Worm (Caenorhabditis elegans) whole organism, L3 larva: ENCODE data around the gene srx-122.

Source experiments
- ZK546.5 ChIP-seq: sonication (generic microtip); optimal IDR thresholded peaks from 2 replicates; lab custom pipeline; 2017; ENCODE audit warnings: missing biosample characterization, missing genetic modification characterization
- aly-2 ChIP-seq: fragments of 150-350 bp; optimal IDR thresholded peaks from 2 replicates; lab custom pipeline; 2014; ENCODE audit warnings: missing biosample characterization, missing genetic modification characterization
- ama-1 ChIP-seq: fragments of 150-350 bp; optimal IDR thresholded peaks from 2 replicates; lab custom pipeline; 2018
- ceh-16 ChIP-seq: sonication (generic microtip); optimal IDR thresholded peaks from 2 replicates; lab custom pipeline; 2017; ENCODE audit warnings: missing biosample characterization, missing genetic modification characterization
- ceh-28 ChIP-seq: fragments of 150-350 bp; optimal IDR thresholded peaks from 2 replicates; lab custom pipeline; 2014; ENCODE audit warnings: missing biosample characterization, missing genetic modification reagents, missing genetic modification characterization
- ceh-82 ChIP-seq: fragments of 150-350 bp; optimal IDR thresholded peaks from 2 replicates; lab custom pipeline; 2014; ENCODE audit warnings: missing biosample characterization, missing genetic modification characterization
- ceh-9 ChIP-seq: sonication (generic microtip); optimal IDR thresholded peaks from 2 replicates; lab custom pipeline; 2018; ENCODE audit warnings: missing biosample characterization, missing genetic modification characterization
- egl-27 ChIP-seq: sonication (generic microtip); optimal IDR thresholded peaks from 4 replicates; lab custom pipeline; 2017; ENCODE audit warnings: missing biosample characterization, missing genetic modification reagents, missing genetic modification characterization
- egl-5 ChIP-seq: fragments of 150-350 bp; optimal IDR thresholded peaks from 2 replicates; lab custom pipeline; 2017; ENCODE audit warnings: missing biosample characterization, missing genetic modification reagents, missing genetic modification characterization, inconsistent platforms
- elt-1 ChIP-seq: fragments of 150-350 bp; optimal IDR thresholded peaks from 2 replicates; lab custom pipeline; 2014; ENCODE audit warnings: missing biosample characterization, missing genetic modification characterization
- elt-3 ChIP-seq, 3 experiments: fragments of 150-350 bp in 1 of 3; sonication (generic microtip) in 2 of 3; optimal IDR thresholded peaks; 2 replicates in 2 of 3; 4 replicates in 1 of 3; lab custom pipeline; 2014 to 2017; ENCODE audit warnings: missing biosample characterization in 3 of 3, missing genetic modification characterization in 3 of 3
- eor-1 ChIP-seq, 2 experiments: fragments of 150-350 bp; optimal IDR thresholded peaks; 2 replicates each; lab custom pipeline; 2014 to 2018; ENCODE audit warnings: missing biosample characterization in 2 of 2, missing genetic modification characterization in 2 of 2
- fkh-10 ChIP-seq: sonication (generic microtip); optimal IDR thresholded peaks from 2 replicates; lab custom pipeline; 2017; ENCODE audit warnings: missing biosample characterization, missing genetic modification reagents, missing genetic modification characterization
- fos-1 ChIP-seq: fragments of 150-350 bp; optimal IDR thresholded peaks from 2 replicates; lab custom pipeline; 2014; ENCODE audit warnings: missing biosample characterization, missing genetic modification characterization
- lin-15B ChIP-seq: fragments of 150-350 bp; optimal IDR thresholded peaks from 2 replicates; lab custom pipeline; 2014; ENCODE audit warnings: missing biosample characterization, missing genetic modification characterization
- lin-39 ChIP-seq: fragments of 150-350 bp; optimal IDR thresholded peaks from 2 replicates; lab custom pipeline; 2018; ENCODE audit warnings: missing biosample characterization, missing genetic modification reagents, missing genetic modification characterization
- lsy-12 ChIP-seq: sonication (generic microtip); optimal IDR thresholded peaks from 2 replicates; lab custom pipeline; 2016; ENCODE audit warnings: mild to moderate bottlenecking, missing genetic modification characterization, missing compliant biosample characterization
- mdl-1 ChIP-seq: fragments of 150-350 bp; optimal IDR thresholded peaks from 2 replicates; lab custom pipeline; 2014; ENCODE audit warnings: missing biosample characterization, missing genetic modification characterization
- nhr-11 ChIP-seq: fragments of 150-350 bp; optimal IDR thresholded peaks from 2 replicates; lab custom pipeline; 2014; ENCODE audit warnings: missing biosample characterization, missing genetic modification characterization
- nhr-12 ChIP-seq: fragments of 150-350 bp; optimal IDR thresholded peaks from 2 replicates; lab custom pipeline; 2014; ENCODE audit warnings: missing biosample characterization, missing genetic modification characterization
- nhr-23 ChIP-seq: fragments of 150-350 bp; optimal IDR thresholded peaks from 2 replicates; lab custom pipeline; 2014; ENCODE audit warnings: missing biosample characterization, missing genetic modification reagents, missing genetic modification characterization
- nhr-25 ChIP-seq: sonication (generic microtip); optimal IDR thresholded peaks from 2 replicates; lab custom pipeline; 2017; ENCODE audit warnings: missing biosample characterization, missing genetic modification characterization
- nhr-43 ChIP-seq: sonication (generic microtip); optimal IDR thresholded peaks from 2 replicates; lab custom pipeline; 2016; ENCODE audit warnings: mild to moderate bottlenecking, missing genetic modification characterization, missing compliant biosample characterization; ENCODE audit not compliant: poor library complexity, severe bottlenecking
- nhr-67 ChIP-seq: fragments of 150-350 bp; optimal IDR thresholded peaks from 2 replicates; lab custom pipeline; 2014; ENCODE audit warnings: missing biosample characterization, missing genetic modification characterization
- nhr-76 ChIP-seq: fragments of 150-350 bp; sonication (generic microtip); optimal IDR thresholded peaks from 5 replicates; lab custom pipeline; 2014; ENCODE audit warnings: missing biosample characterization, missing genetic modification characterization
- pha-4 ChIP-seq: fragments of 150-350 bp; optimal IDR thresholded peaks from 2 replicates; lab custom pipeline; 2014; ENCODE audit warnings: missing biosample characterization, missing genetic modification reagents, missing genetic modification characterization
- sea-2 ChIP-seq: fragments of 150-350 bp; sonication (generic microtip); optimal IDR thresholded peaks from 4 replicates; lab custom pipeline; 2014; ENCODE audit warnings: missing biosample characterization, missing genetic modification reagents, missing genetic modification characterization
- skn-1 ChIP-seq: fragments of 150-350 bp; optimal IDR thresholded peaks from 2 replicates; lab custom pipeline; 2014; ENCODE audit warnings: missing biosample characterization, missing genetic modification characterization
- snpc-4 ChIP-seq: fragments of 150-350 bp; optimal IDR thresholded peaks from 2 replicates; lab custom pipeline; 2014; ENCODE audit warnings: missing biosample characterization, missing genetic modification characterization
- tbx-2 ChIP-seq: sonication (generic microtip); optimal IDR thresholded peaks from 2 replicates; lab custom pipeline; 2016; ENCODE audit warnings: mild to moderate bottlenecking, missing genetic modification characterization, missing compliant biosample characterization
- unc-39 ChIP-seq: sonication (generic microtip); optimal IDR thresholded peaks from 4 replicates; lab custom pipeline; 2017; ENCODE audit warnings: missing biosample characterization, missing genetic modification characterization
- zag-1 ChIP-seq: fragments of 150-350 bp; optimal IDR thresholded peaks from 2 replicates; lab custom pipeline; 2014; ENCODE audit warnings: missing biosample characterization, missing genetic modification characterization
- ztf-11 ChIP-seq: fragments of 150-350 bp; optimal IDR thresholded peaks from 2 replicates; lab custom pipeline; 2014; ENCODE audit warnings: missing biosample characterization, missing genetic modification characterization
- ztf-4 ChIP-seq: fragments of 150-350 bp; optimal IDR thresholded peaks from 2 replicates; lab custom pipeline; 2014; ENCODE audit warnings: missing biosample characterization, missing genetic modification characterization

Gene srx-122

DNA sequence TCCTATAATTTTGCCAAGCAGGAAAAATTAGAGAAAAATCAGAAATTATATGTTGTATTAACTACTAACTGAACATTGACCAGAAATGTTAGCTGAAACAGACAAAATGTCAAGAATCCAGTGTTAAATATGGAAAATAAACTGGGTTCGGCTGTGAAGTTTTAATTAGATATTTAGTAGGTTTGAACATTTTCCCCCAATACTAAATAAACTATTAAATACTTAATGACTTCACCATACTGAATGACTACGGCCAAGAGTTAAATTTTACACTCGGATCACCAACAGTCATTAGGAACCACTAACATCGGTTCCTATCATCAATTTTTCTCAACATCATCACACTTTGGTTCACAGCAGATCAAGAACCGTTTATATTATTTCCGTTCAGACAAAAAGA, 2.3 kb downstream of the srx-122 start:
- TF ChIP-seq unc-39 (tag; lab: Kevin White, UChicago): no peak
- no peak for TF ChIP-seq nhr-76
- TF ChIP-seq elt-1 (tag; lab: Kevin White, UChicago): no peak
- no peak for TF ChIP-seq ceh-16 (tag; lab: Kevin White, UChicago)
- no peak for TF ChIP-seq ceh-9 (tag; lab: Kevin White, UChicago)
- no peak for TF ChIP-seq ZK546.5 (tag; lab: Kevin White, UChicago)
- no peak for TF ChIP-seq nhr-25 (tag; lab: Kevin White, UChicago)
- TF ChIP-seq egl-5 (tag; lab: Kevin White, UChicago): no peak
- no peak for TF ChIP-seq nhr-23 (tag; lab: Kevin White, UChicago)
- TF ChIP-seq nhr-43: no peak
- no peak for TF ChIP-seq nhr-67
- TF ChIP-seq ceh-82 (tag; lab: Kevin White, UChicago): no peak
- no peak for TF ChIP-seq ama-1 (lab: Kevin White, UChicago)
- TF ChIP-seq tbx-2 (tag; lab: Kevin White, UChicago): no peak
- no peak for TF ChIP-seq pha-4
- no peak for TF ChIP-seq sea-2 (GFP tag; lab: Kevin White, UChicago)
- TF ChIP-seq, all 47 proteins: peak for 0

DNA sequence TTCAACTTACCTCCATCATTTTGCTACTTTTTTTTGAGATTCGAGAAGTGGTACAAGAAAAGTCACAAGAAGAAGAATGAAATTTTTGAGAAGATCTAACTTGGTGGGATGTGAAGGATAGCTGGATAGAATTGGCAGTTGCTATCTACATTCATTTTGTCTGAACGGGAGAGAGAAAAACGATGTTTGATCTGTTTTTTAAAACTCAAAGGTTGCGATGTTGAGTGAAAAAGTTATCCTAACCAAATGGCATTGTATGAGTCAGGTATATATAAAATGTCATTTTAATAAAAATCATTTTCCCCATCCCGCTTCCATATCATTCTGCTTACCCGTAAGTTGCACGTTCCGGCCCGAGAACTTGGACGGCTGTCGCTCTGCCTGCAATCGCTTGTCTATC, 8.4 kb downstream of the srx-122 start, which contains the start of gene F35F10.6:
Gene F35F10.6 (minus strand): TSS at position 101 of the 400 bp plus-strand sequence.
- no peak for TF ChIP-seq nhr-67
- TF ChIP-seq lin-39: no peak
- TF ChIP-seq nhr-23 (tag; lab: Kevin White, UChicago): no peak
- TF ChIP-seq elt-3 (tag; optimal IDR thresholded peaks at IDR 0.05; lab: Kevin White, UChicago): no peak
- TF ChIP-seq skn-1: no peak
- TF ChIP-seq ceh-28 (tag; lab: Kevin White, UChicago): no peak
- TF ChIP-seq fkh-10 (GFP tag; lab: Kevin White, UChicago): no peak
- TF ChIP-seq eor-1 (tag; optimal IDR thresholded peaks at IDR 0.05; lab: Kevin White, UChicago): no peak
- TF ChIP-seq fos-1 (tag; lab: Kevin White, UChicago): no peak
- no peak for TF ChIP-seq nhr-11 (tag; lab: Kevin White, UChicago)
- no peak for TF ChIP-seq ztf-4 (tag; lab: Kevin White, UChicago)
- TF ChIP-seq snpc-4 (tag; lab: Kevin White, UChicago): no peak
- TF ChIP-seq ztf-11 (tag; lab: Kevin White, UChicago): no peak
- TF ChIP-seq lsy-12 (tag; lab: Kevin White, UChicago): no peak
- no peak for TF ChIP-seq aly-2 (tag; lab: Kevin White, UChicago)

DNA sequence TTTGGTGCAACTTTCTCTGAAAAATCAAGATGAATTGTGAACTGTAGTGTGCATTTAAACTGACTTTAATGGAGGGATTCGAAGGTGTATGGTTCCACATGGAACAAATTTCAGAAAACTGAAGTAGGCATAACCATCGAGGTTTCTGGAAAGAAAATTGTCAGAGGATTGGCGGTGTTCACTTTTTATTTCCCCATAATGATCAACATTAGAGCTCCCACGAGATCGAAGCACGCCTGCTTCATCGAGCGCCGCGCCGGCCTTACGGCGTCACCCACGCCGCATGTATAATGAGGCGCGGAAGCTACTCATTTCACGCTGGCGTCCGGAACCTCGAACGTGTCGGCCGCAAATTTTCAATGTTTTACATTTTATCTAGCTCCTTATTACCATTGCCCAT, 9.5 kb downstream of the srx-122 start:
- TF ChIP-seq nhr-23 (tag; lab: Kevin White, UChicago) (no peak), nhr-12 (tag; lab: Kevin White, UChicago) (no peak), skn-1 (no peak), mdl-1 (tag; lab: Kevin White, UChicago) (no peak), ztf-11 (tag; lab: Kevin White, UChicago) (no peak), elt-3 (tag; optimal IDR thresholded peaks at IDR 0.05; lab: Kevin White, UChicago) (no peak)

DNA sequence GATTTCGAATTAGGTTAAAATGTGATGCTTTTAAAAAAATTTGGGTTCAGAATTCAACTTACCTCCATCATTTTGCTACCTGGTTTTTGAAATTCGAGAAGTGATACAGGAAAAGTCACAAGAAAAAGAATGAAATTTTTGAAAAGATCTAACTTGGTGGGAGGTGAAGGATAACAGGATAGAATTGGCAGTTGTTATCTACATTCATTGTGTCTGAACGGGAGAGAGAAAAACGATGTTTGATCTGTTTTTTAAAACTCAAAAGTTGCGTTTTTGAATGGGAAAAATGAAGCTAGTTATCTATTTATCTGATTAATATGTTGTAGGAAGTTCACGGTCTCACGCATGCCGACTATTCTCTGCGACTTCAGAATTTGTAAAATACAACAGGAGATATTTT, 10.3 kb downstream of the srx-122 start, which contains the start of gene F35F10.7:
Gene F35F10.7 (minus strand): TSS at position 101 of the 400 bp plus-strand sequence.
- TF ChIP-seq egl-27 (tag; lab: Kevin White, UChicago): no peak
- no peak for TF ChIP-seq egl-5 (tag; lab: Kevin White, UChicago)
- no peak for TF ChIP-seq lin-15B (tag; lab: Kevin White, UChicago)
- TF ChIP-seq nhr-67: no peak
- no peak for TF ChIP-seq zag-1 (tag; lab: Kevin White, UChicago)
- TF ChIP-seq mdl-1 (tag; lab: Kevin White, UChicago): no peak
- no peak for TF ChIP-seq eor-1 (tag; optimal IDR thresholded peaks at IDR 0.05; lab: Kevin White, UChicago)

DNA sequence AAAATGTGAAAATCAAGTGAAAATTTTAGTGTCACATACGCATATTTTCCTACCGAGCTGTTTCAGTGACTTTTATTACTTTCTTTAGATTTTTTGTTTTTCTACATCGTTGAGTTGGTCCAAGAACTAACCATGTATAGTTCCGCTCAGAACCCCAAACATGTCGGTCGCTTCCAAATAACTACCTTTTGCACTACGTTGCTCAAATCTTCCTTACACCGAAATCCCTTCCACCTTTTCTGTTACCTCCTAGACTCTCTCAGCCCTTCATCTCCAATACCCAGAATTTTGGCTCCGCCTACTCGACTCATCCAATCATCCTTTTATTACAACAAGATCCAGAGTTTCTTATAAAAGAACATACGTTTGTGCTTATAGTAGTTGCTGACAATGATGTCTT, 13.0 kb downstream of the srx-122 start, which contains the start of gene F35F10.5:
Gene F35F10.5 (plus strand): TSS at position 301 of the 400 bp plus-strand sequence.
- TF ChIP-seq nhr-67 (no peak), eor-1 (tag; optimal IDR thresholded peaks at IDR 0.05; lab: Kevin White, UChicago) (no peak), elt-1 (tag; lab: Kevin White, UChicago) (no peak), ceh-28 (tag; lab: Kevin White, UChicago) (no peak), sea-2 (GFP tag; lab: Kevin White, UChicago) (no peak)
